Fruit fly (Drosophila melanogaster) whole organism, embryonic: Measurements from ENCODE around the gene hng2.

ENCODE experiments used
- CG10543 ChIP-seq: fragments of 200-800 bp; sonication (Bioruptor generic); optimal IDR thresholded peaks from 3 replicates; lab custom pipeline; 2017; ENCODE audit warnings: missing biosample characterization, mild to moderate bottlenecking, missing genetic modification characterization, moderate library complexity
- CG11504 ChIP-seq: fragments of 200-800 bp; sonication (Bioruptor generic); optimal IDR thresholded peaks from 3 replicates; lab custom pipeline; 2019; ENCODE audit warnings: missing biosample characterization, mild to moderate bottlenecking, missing genetic modification characterization, moderate library complexity
- CG13424 ChIP-seq: fragments of 200-800 bp; sonication (Bioruptor generic); optimal IDR thresholded peaks from 2 replicates; lab custom pipeline; 2019; ENCODE audit warnings: missing biosample characterization, mild to moderate bottlenecking, missing genetic modification characterization, moderate library complexity
- CG14667 ChIP-seq: fragments of 200-800 bp; sonication (Bioruptor generic); IDR thresholded peaks from 2 replicates; pipeline ENCODE4 v1.3.6; 2022; ENCODE audit warnings: missing biosample characterization, missing genetic modification characterization
- CG30431 ChIP-seq: fragments of 200-800 bp; sonication (Bioruptor generic); optimal IDR thresholded peaks from 2 replicates; lab custom pipeline; 2017; ENCODE audit warnings: missing biosample characterization, missing genetic modification characterization
- CG31224 ChIP-seq: fragments of 200-800 bp; sonication (Bioruptor generic); IDR thresholded peaks from 2 replicates; pipeline ENCODE4 v1.3.6; 2022; ENCODE audit warnings: missing biosample characterization, missing genetic modification characterization
- CG31388 ChIP-seq: fragments of 200-800 bp; sonication (Bioruptor generic); optimal IDR thresholded peaks from 2 replicates; lab custom pipeline; 2016; ENCODE audit warnings: missing biosample characterization, missing genetic modification characterization
- CG3163 ChIP-seq: fragments of 200-800 bp; sonication (Bioruptor generic); optimal IDR thresholded peaks from 3 replicates; lab custom pipeline; 2016; ENCODE audit warnings: missing biosample characterization, missing genetic modification characterization
- CG34376 ChIP-seq: fragments of 200-800 bp; sonication (Bioruptor generic); optimal IDR thresholded peaks from 2 replicates; lab custom pipeline; 2018; ENCODE audit warnings: missing biosample characterization, mild to moderate bottlenecking, missing genetic modification characterization
- CG3847 ChIP-seq: fragments of 200-800 bp; sonication (Bioruptor generic); IDR thresholded peaks from 2 replicates; pipeline ENCODE4 v1.3.6; 2022; ENCODE audit warnings: missing biosample characterization, missing genetic modification characterization
- CG4360 ChIP-seq: fragments of 200-800 bp; sonication (Bioruptor generic); IDR thresholded peaks from 2 replicates; pipeline ENCODE4 v1.3.6; 2022; ENCODE audit warnings: missing biosample characterization, missing genetic modification characterization
- CG8089 ChIP-seq: fragments of 200-800 bp; sonication (Bioruptor generic); optimal IDR thresholded peaks from 3 replicates; lab custom pipeline; 2016; ENCODE audit warnings: missing biosample characterization, missing genetic modification characterization
- CG8359 ChIP-seq: fragments of 200-800 bp; sonication (Bioruptor generic); optimal IDR thresholded peaks from 2 replicates; lab custom pipeline; 2017; ENCODE audit warnings: missing biosample characterization, mild to moderate bottlenecking, missing genetic modification characterization, borderline replicate concordance
- CG8765 ChIP-seq: fragments of 200-800 bp; sonication (Bioruptor generic); IDR thresholded peaks from 2 replicates; pipeline ENCODE4 v1.3.6; 2022; ENCODE audit warnings: missing biosample characterization, missing genetic modification characterization
- CG9876 ChIP-seq: fragments of 200-800 bp; sonication (Bioruptor generic); optimal IDR thresholded peaks from 2 replicates; lab custom pipeline; 2016; ENCODE audit warnings: missing biosample characterization, missing genetic modification characterization
- CHES-1-like ChIP-seq: fragments of 200-800 bp; sonication (Bioruptor generic); optimal IDR thresholded peaks from 2 replicates; lab custom pipeline; 2016; ENCODE audit warnings: missing biosample characterization, missing genetic modification characterization
- Chrac-16 ChIP-seq: fragments of 200-800 bp; sonication (Bioruptor generic); optimal IDR thresholded peaks from 3 replicates; lab custom pipeline; 2016; ENCODE audit warnings: missing biosample characterization, missing genetic modification characterization
- CkIIα-i1 ChIP-seq: fragments of 200-800 bp; sonication (Bioruptor generic); IDR thresholded peaks from 2 replicates; pipeline ENCODE4 v1.3.6; 2022; ENCODE audit warnings: missing biosample characterization, missing genetic modification characterization
- CrebB ChIP-seq: fragments of 200-800 bp; sonication (Bioruptor generic); optimal IDR thresholded peaks from 3 replicates; lab custom pipeline; 2018; ENCODE audit warnings: missing biosample characterization, mild to moderate bottlenecking, missing genetic modification characterization
- Dip3 ChIP-seq: fragments of 200-800 bp; sonication (Bioruptor generic); optimal IDR thresholded peaks from 3 replicates; lab custom pipeline; 2016; ENCODE audit warnings: missing biosample characterization, missing genetic modification characterization
- E2f2 ChIP-seq: fragments of 200-800 bp; sonication (Bioruptor generic); IDR thresholded peaks from 2 replicates; pipeline ENCODE4 v1.3.6; 2022; ENCODE audit warnings: missing biosample characterization, missing genetic modification characterization
- Fer2 ChIP-seq: fragments of 200-800 bp; sonication (Bioruptor generic); optimal IDR thresholded peaks from 2 replicates; lab custom pipeline; 2018; ENCODE audit warnings: missing biosample characterization, mild to moderate bottlenecking, missing genetic modification characterization, moderate library complexity
- HLHmδ ChIP-seq: fragments of 200-800 bp; sonication (Bioruptor generic); optimal IDR thresholded peaks from 2 replicates; lab custom pipeline; 2018; ENCODE audit warnings: missing biosample characterization, mild to moderate bottlenecking, missing genetic modification characterization, moderate library complexity
- HmgD ChIP-seq: fragments of 200-800 bp; sonication (Bioruptor generic); optimal IDR thresholded peaks from 3 replicates; lab custom pipeline; 2016; ENCODE audit warnings: missing biosample characterization, missing genetic modification characterization
- Med ChIP-seq: fragments of 200-800 bp; sonication (Bioruptor generic); peaks from one replicate; lab custom pipeline; 2016; ENCODE audit warnings: missing biosample characterization, missing genetic modification characterization, mild to moderate bottlenecking, inconsistent platforms, moderate library complexity
- Ssrp ChIP-seq: fragments of 200-800 bp; sonication (Bioruptor generic); optimal IDR thresholded peaks from 2 replicates; lab custom pipeline; 2018; ENCODE audit warnings: missing biosample characterization, mild to moderate bottlenecking, missing genetic modification characterization, moderate library complexity
- Taf1 ChIP-seq: fragments of 200-800 bp; sonication (Bioruptor generic); IDR thresholded peaks from 2 replicates; pipeline ENCODE4 v1.3.6; 2022; ENCODE audit warnings: missing biosample characterization, missing genetic modification characterization
- ab ChIP-seq: fragments of 200-800 bp; sonication (Bioruptor generic); optimal IDR thresholded peaks from 2 replicates; lab custom pipeline; 2016; ENCODE audit warnings: missing biosample characterization, missing genetic modification characterization
- ac ChIP-seq: fragments of 200-800 bp; sonication (Bioruptor generic); optimal IDR thresholded peaks from 3 replicates; lab custom pipeline; 2017; ENCODE audit warnings: missing biosample characterization, mild to moderate bottlenecking, missing genetic modification characterization
- cg ChIP-seq: fragments of 200-800 bp; sonication (Bioruptor generic); optimal IDR thresholded peaks from 3 replicates; lab custom pipeline; 2019; ENCODE audit warnings: missing biosample characterization, mild to moderate bottlenecking, missing genetic modification characterization, moderate library complexity
- chinmo ChIP-seq: fragments of 200-800 bp; sonication (Bioruptor generic); IDR thresholded peaks from 4 replicates; pipeline ENCODE4 v1.3.6; 2022; ENCODE audit warnings: missing biosample characterization, missing genetic modification characterization; ENCODE audit not compliant: partially characterized antibody
- chn ChIP-seq: fragments of 200-800 bp; sonication (Bioruptor generic); optimal IDR thresholded peaks from 2 replicates; lab custom pipeline; 2016; ENCODE audit warnings: missing biosample characterization, missing genetic modification characterization
- fru ChIP-seq: fragments of >200 bp; optimal IDR thresholded peaks from 2 replicates; lab custom pipeline; 2017
- gfzf ChIP-seq: fragments of 200-800 bp; sonication (Bioruptor generic); optimal IDR thresholded peaks from 2 replicates; lab custom pipeline; 2016; ENCODE audit warnings: missing biosample characterization, mild to moderate bottlenecking, missing genetic modification characterization, moderate library complexity
- gro ChIP-seq: fragments of 200-800 bp; sonication (Bioruptor generic); optimal IDR thresholded peaks from 2 replicates; lab custom pipeline; 2016; ENCODE audit warnings: missing biosample characterization, missing genetic modification characterization
- gsb ChIP-seq: fragments of 200-800 bp; sonication (Bioruptor generic); IDR thresholded peaks from 2 replicates; pipeline ENCODE4 v1.3.6; 2022; ENCODE audit warnings: missing biosample characterization, missing genetic modification characterization
- ham ChIP-seq: fragments of 200-800 bp; sonication (Bioruptor generic); IDR thresholded peaks from 2 replicates; pipeline ENCODE4 v1.3.6; 2022; ENCODE audit warnings: missing biosample characterization, missing genetic modification characterization
- insv ChIP-seq, 2 experiments: fragments of 200-800 bp; sonication (Bioruptor generic); optimal IDR thresholded peaks; 3 replicates each; lab custom pipeline; 2016 to 2018; ENCODE audit warnings: missing biosample characterization in 2 of 2, missing genetic modification characterization in 2 of 2
- lbe ChIP-seq: fragments of 200-800 bp; sonication (Bioruptor generic); optimal IDR thresholded peaks from 2 replicates; lab custom pipeline; 2016; ENCODE audit warnings: missing biosample characterization, mild to moderate bottlenecking, missing genetic modification characterization
- mirr ChIP-seq: fragments of 200-800 bp; sonication (Bioruptor generic); optimal IDR thresholded peaks from 3 replicates; lab custom pipeline; 2018; ENCODE audit warnings: missing biosample characterization, mild to moderate bottlenecking, missing genetic modification characterization
- ranshi ChIP-seq: fragments of 200-800 bp; sonication (Bioruptor generic); IDR thresholded peaks from 2 replicates; pipeline ENCODE4 v1.3.6; 2022; ENCODE audit warnings: missing biosample characterization, missing genetic modification characterization
- schlank ChIP-seq: fragments of 200-800 bp; sonication (Bioruptor generic); optimal IDR thresholded peaks from 2 replicates; lab custom pipeline; 2018; ENCODE audit warnings: missing biosample characterization, mild to moderate bottlenecking, missing genetic modification characterization
- stc ChIP-seq: fragments of 200-800 bp; sonication (Bioruptor generic); IDR thresholded peaks from 2 replicates; pipeline ENCODE4 v1.3.6; 2022; ENCODE audit warnings: missing biosample characterization, missing genetic modification characterization
- sug ChIP-seq: fragments of 200-800 bp; optimal IDR thresholded peaks from 2 replicates; lab custom pipeline; 2019; ENCODE audit warnings: missing biosample characterization, mild to moderate bottlenecking, missing genetic modification characterization, moderate library complexity
- tx ChIP-seq: fragments of 200-800 bp; sonication (Bioruptor generic); optimal IDR thresholded peaks from 2 replicates; lab custom pipeline; 2016; ENCODE audit warnings: missing biosample characterization, missing genetic modification characterization
- unpg ChIP-seq: fragments of 200-800 bp; sonication (Bioruptor generic); optimal IDR thresholded peaks from 3 replicates; lab custom pipeline; 2018; ENCODE audit warnings: missing biosample characterization, mild to moderate bottlenecking, missing genetic modification characterization, moderate library complexity
- wor ChIP-seq: fragments of 200-800 bp; sonication (Bioruptor generic); IDR thresholded peaks from 2 replicates; pipeline ENCODE4 v1.3.6; 2022; ENCODE audit warnings: missing biosample characterization, missing genetic modification characterization

Gene hng2

DNA sequence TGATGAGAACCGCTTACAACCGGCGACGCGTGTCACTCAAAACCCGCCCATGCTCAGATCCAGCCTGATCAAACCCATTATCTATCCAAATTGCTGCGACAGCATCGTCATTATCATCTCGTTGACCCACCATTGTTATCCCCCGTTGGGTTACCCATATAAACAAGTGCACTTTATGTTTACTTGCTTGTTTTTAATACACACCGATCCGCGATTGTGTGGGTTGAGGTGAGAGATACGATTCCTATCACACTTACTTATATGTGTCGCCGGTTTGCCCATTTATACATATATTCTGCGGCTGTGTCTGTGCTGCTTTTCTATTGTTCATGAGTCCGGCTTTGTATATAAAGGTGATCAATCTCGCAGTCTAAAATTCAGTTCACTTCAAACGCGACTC lies 15.5 kb downstream of the hng2 start, which contains the start of gene CG8369:
Gene CG8369, plus strand, starts transcription at position 386 of the 400 bp plus-strand sequence.
- TF ChIP-seq CG31224 (GFP tag; lab: Robert Waterston, UW) (no peak), Taf1 (GFP tag; lab: Robert Waterston, UW) (no peak), chinmo (GFP tag; lab: Robert Waterston, UW) (peak; percentile 48; the same call in 1 of the 4 replicates), mirr (GFP tag; lab: Kevin White, UChicago) (peak; percentile 24), cg (GFP tag; lab: Kevin White, UChicago) (peak; percentile 48), sug (tag; lab: Kevin White, UChicago) (peak; percentile 2), E2f2 (GFP tag; lab: Robert Waterston, UW) (0 out of 2 replicates have a peak, but pooled peaks have one; percentile 22), CG10543 (GFP tag; lab: Kevin White, UChicago) (peak; percentile 17), Med (GFP tag; lab: Kevin White, UChicago) (peak; percentile 15), CG34376 (GFP tag; lab: Kevin White, UChicago) (peak; percentile 54), gfzf (GFP tag; lab: Kevin White, UChicago) (no peak)
- TF ChIP-seq, all 482 proteins: peak for 8

DNA sequence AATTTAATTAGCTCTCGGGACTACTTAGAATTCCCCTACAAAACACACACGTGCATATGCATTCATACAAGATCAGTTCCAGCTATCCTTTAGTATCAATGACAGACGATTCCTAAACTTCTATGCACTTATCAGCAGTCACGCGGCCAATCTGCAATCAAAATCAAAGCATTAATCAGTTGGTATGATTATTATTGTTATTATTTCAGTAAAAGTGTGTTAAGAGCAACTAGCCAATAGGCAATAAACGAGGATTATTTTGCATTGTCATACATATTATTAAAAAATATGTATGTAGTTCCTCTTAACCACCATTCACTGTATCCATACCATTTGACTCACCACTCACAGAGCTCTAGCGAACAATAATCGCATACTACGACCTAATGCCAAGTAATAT lies 16.8 kb downstream of the hng2 start:
- peak; percentile 36 for TF ChIP-seq Med (GFP tag; lab: Kevin White, UChicago)
- no peak for TF ChIP-seq Chrac-16 (GFP tag; lab: Kevin White, UChicago)
- TF ChIP-seq gro, result no peak
- no peak for TF ChIP-seq CG30431
- no peak for TF ChIP-seq ac (GFP tag; lab: Kevin White, UChicago)
- TF ChIP-seq CG3847 (GFP tag; lab: Robert Waterston, UW), result no peak
- TF ChIP-seq, all 482 proteins: peak for 1

DNA sequence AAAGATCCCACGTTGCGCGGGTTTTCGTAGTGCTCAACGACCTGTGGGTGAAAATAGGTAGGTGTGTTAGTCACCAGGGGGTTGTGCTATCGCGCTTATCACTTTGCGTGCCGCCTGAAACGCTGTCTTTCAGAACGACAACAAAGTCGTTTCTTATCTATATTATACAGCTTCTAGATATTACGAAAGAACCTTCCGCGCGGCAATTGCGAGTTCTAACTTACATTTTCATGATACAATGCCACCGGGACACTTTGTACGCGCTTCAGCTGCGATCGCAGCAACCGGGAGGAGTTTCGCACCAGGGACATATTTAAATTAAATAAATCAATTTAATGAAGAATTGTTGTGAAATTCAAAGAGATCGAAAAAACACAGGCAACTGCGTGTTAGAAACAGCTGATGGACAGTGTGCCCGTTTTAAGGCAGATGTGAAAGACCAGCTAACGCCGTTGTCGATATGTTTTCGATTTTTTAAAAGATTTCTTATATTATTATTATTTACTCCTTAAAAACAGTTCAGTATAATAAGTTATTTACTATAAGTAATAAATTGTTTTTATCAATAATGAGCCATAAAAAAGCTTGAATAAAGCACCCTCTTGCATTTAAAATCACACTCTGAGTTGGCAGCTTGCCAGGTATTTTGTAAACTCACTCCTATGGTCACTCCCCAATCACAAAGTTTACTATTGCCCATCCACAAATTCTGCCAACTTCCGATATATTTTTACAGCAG lies 17.8 kb downstream of the hng2 start, which contains the start of the genes IscU and CG8379:
Gene IscU, minus strand, starts transcription at position 417 of the 739 bp plus-strand sequence.
Gene CG8379, plus strand, starts transcription at position 651 of the 739 bp plus-strand sequence.
- TF ChIP-seq unpg (GFP tag; lab: Kevin White, UChicago) (no peak), CG3163 (GFP tag; lab: Kevin White, UChicago) (no peak), ham (no peak), CrebB (no peak), CG31388 (no peak), CG8089 (no peak), CG11504 (tag; lab: Kevin White, UChicago) (no peak), CHES-1-like (no peak), CG13424 (tag; lab: Kevin White, UChicago) (peak; percentile 11), wor (no peak), CG8765 (GFP tag; lab: Robert Waterston, UW) (no peak), HLHmδ (GFP tag; lab: Kevin White, UChicago) (no peak), stc (GFP tag; lab: Robert Waterston, UW) (no peak), schlank (no peak), CkIIα-i1 (no peak), Ssrp (tag; lab: Kevin White, UChicago) (no peak), lbe (GFP tag; lab: Kevin White, UChicago) (peak; percentile 39), ranshi (GFP tag; lab: Robert Waterston, UW) (no peak), gsb (GFP tag; lab: Robert Waterston, UW) (no peak), CG4360 (GFP tag; lab: Robert Waterston, UW) (no peak), ab (no peak), Fer2 (tag; lab: Kevin White, UChicago) (no peak), tx (no peak), CG9876 (GFP tag; lab: Kevin White, UChicago) (no peak), fru (lab: Kevin White, UChicago) (no peak), CG8359 (GFP tag; lab: Kevin White, UChicago) (no peak), Dip3 (GFP tag; lab: Kevin White, UChicago) (no peak), chn (GFP tag; lab: Kevin White, UChicago) (no peak), Chrac-16 (GFP tag; lab: Kevin White, UChicago) (no peak), CG14667 (GFP tag; lab: Robert Waterston, UW) (no peak), insv (GFP tag; optimal IDR thresholded peaks at IDR 0.05; lab: Kevin White, UChicago) (peak in 1 of 2 experiments; percentile 3), HmgD (GFP tag; lab: Kevin White, UChicago) (no peak)
